Fruit fly (Drosophila melanogaster): ENCODE data around the gene Act88F.

Act88F gene

dm6 chr3R:15418824-15419530 is 20.8 kb upstream of the Act88F start (continued):
- TF ChIP-seq HmgZ (tag; optimal IDR thresholded peaks at IDR 0.05), result peak; percentile 29
- TF ChIP-seq Six4 (GFP tag; optimal IDR thresholded peaks at IDR 0.05), result peak; percentile 66
- peak; percentile 69 for TF ChIP-seq CG12155 (GFP tag; optimal IDR thresholded peaks at IDR 0.05)
- TF ChIP-seq CkIIα-i1 (GFP tag; IDR thresholded peaks at IDR 0.05), result no peak
- peak; percentile 86 for TF ChIP-seq CG2678 (tag; optimal IDR thresholded peaks at IDR 0.05)
- no peak for TF ChIP-seq shn (GFP tag; optimal IDR thresholded peaks at IDR 0.05)
- TF ChIP-seq CG16863 (GFP tag; optimal IDR thresholded peaks at IDR 0.05), result no peak
- no peak for TF ChIP-seq TFAM (GFP tag; optimal IDR thresholded peaks at IDR 0.05)
- TF ChIP-seq tna (GFP tag; IDR thresholded peaks at IDR 0.05; ENCODE audit: partially characterized antibody), result no peak
- no peak for TF ChIP-seq HmgD (GFP tag; optimal IDR thresholded peaks at IDR 0.05)
- peak; percentile 56 for TF ChIP-seq CG2875 (GFP tag; optimal IDR thresholded peaks at IDR 0.05)
- peak in 1 of 3 experiments; percentile 96 for TF ChIP-seq lola (GFP tag; optimal IDR thresholded peaks at IDR 0.05)
- no peak for TF ChIP-seq disco-r (GFP tag; optimal IDR thresholded peaks at IDR 0.05)
- TF ChIP-seq trh (GFP tag; optimal IDR thresholded peaks at IDR 0.05), result peak; percentile 19
- TF ChIP-seq Dbx (GFP tag; IDR thresholded peaks at IDR 0.05), result no peak
- no peak for TF ChIP-seq z (GFP tag; IDR thresholded peaks at IDR 0.05)
- TF ChIP-seq Jarid2 (GFP tag; optimal IDR thresholded peaks at IDR 0.05), result peak; percentile 9
- TF ChIP-seq CG1603 (tag; optimal IDR thresholded peaks at IDR 0.05), result peak; percentile 22
- no peak for TF ChIP-seq CG9609 (GFP tag; optimal IDR thresholded peaks at IDR 0.05)
- no peak for TF ChIP-seq CG11696 (GFP tag; IDR thresholded peaks at IDR 0.05)
- no peak for TF ChIP-seq kni (GFP tag; optimal IDR thresholded peaks at IDR 0.05)
- TF ChIP-seq CG14667 (GFP tag; IDR thresholded peaks at IDR 0.05), result no peak
- peak; percentile 75 for TF ChIP-seq CG4424 (GFP tag; optimal IDR thresholded peaks at IDR 0.05)
- peak; percentile 48 for TF ChIP-seq fd102C (GFP tag; optimal IDR thresholded peaks at IDR 0.05)
- TF ChIP-seq Dad (GFP tag; optimal IDR thresholded peaks at IDR 0.05), result no peak
- peak; percentile 90 for TF ChIP-seq CG10979 (tag; optimal IDR thresholded peaks at IDR 0.05)
- peak; percentile 42; the same call in 1 of the 2 replicates for TF ChIP-seq CG32772 (GFP tag; IDR thresholded peaks at IDR 0.05)
- no peak for TF ChIP-seq Ravus (GFP tag; IDR thresholded peaks at IDR 0.05)
- TF ChIP-seq sisA (GFP tag; IDR thresholded peaks at IDR 0.05), result peak; percentile 49; the same call in 1 of the 2 replicates
- no peak for TF ChIP-seq jigr1 (GFP tag; IDR thresholded peaks at IDR 0.05)
- peak; percentile 32 for TF ChIP-seq sqz (GFP tag; optimal IDR thresholded peaks at IDR 0.05)
- no peak for TF ChIP-seq crc (GFP tag; optimal IDR thresholded peaks at IDR 0.05)
- TF ChIP-seq ac (GFP tag; optimal IDR thresholded peaks at IDR 0.05), result peak; percentile 59
- no peak for TF ChIP-seq Aef1 (GFP tag; IDR thresholded peaks at IDR 0.05)
- TF ChIP-seq hth (optimal IDR thresholded peaks at IDR 0.05), result peak; percentile 70
- peak; percentile 71 for TF ChIP-seq CG18599 (GFP tag; optimal IDR thresholded peaks at IDR 0.05)
- TF ChIP-seq CG18262 (tag; optimal IDR thresholded peaks at IDR 0.05), result peak; percentile 93
- 0 out of 2 replicates have a peak, but pooled peaks have one; percentile 24 for TF ChIP-seq ap (GFP tag; IDR thresholded peaks at IDR 0.05)
- no peak for TF ChIP-seq prd (optimal IDR thresholded peaks at IDR 0.05)
- TF ChIP-seq prd (GFP tag; IDR thresholded peaks at IDR 0.05), result peak; percentile 71; the same call in 2 of the 3 replicates
- TF ChIP-seq CG6683 (GFP tag; optimal IDR thresholded peaks at IDR 0.05), result peak; percentile 48
- TF ChIP-seq CG11723 (GFP tag; optimal IDR thresholded peaks at IDR 0.05), result peak; percentile 46
- no peak for TF ChIP-seq CG16813 (GFP tag; IDR thresholded peaks at IDR 0.05; ENCODE audit: partially characterized antibody)
- no peak for TF ChIP-seq nerfin-2 (GFP tag; IDR thresholded peaks at IDR 0.05; ENCODE audit: partially characterized antibody)
- no peak for TF ChIP-seq CG2889 (GFP tag; IDR thresholded peaks at IDR 0.05)
- peak; percentile 7; the same call in 1 of the 2 replicates for TF ChIP-seq klu (GFP tag; IDR thresholded peaks at IDR 0.05)
- TF ChIP-seq aop (GFP tag; IDR thresholded peaks at IDR 0.05), result no peak
- 0 out of 2 replicates have a peak, but pooled peaks have one; percentile 22 for TF ChIP-seq CG32767 (GFP tag; IDR thresholded peaks at IDR 0.05)
- TF ChIP-seq CG5180 (GFP tag; optimal IDR thresholded peaks at IDR 0.05), result peak; percentile 31
- TF ChIP-seq gcm2 (GFP tag; optimal IDR thresholded peaks at IDR 0.05), result no peak

Data from whole organism, embryonic.